Worm (Caenorhabditis elegans) whole organism, late embryonic: ENCODE measurements around the gene fbxa-96.

Experiments used
- ama-1 ChIP-seq: fragments of 150-350 bp; optimal IDR thresholded peaks from 2 replicates; lab custom pipeline; 2014
- ceh-18 ChIP-seq: sonication (generic microtip); optimal IDR thresholded peaks from 2 replicates; lab custom pipeline; 2016; ENCODE audit warnings: missing genetic modification characterization, missing compliant biosample characterization
- ceh-31 ChIP-seq: sonication (generic microtip); optimal IDR thresholded peaks from 2 replicates; lab custom pipeline; 2016; ENCODE audit warnings: missing genetic modification characterization, missing compliant biosample characterization
- ceh-48 ChIP-seq: sonication (generic microtip); optimal IDR thresholded peaks from 2 replicates; lab custom pipeline; 2016; ENCODE audit warnings: missing genetic modification characterization, inconsistent platforms, missing compliant biosample characterization
- ceh-9 ChIP-seq: sonication (generic microtip); optimal IDR thresholded peaks from 2 replicates; lab custom pipeline; 2016; ENCODE audit warnings: mild to moderate bottlenecking, missing genetic modification characterization, inconsistent platforms, missing compliant biosample characterization
- che-1 ChIP-seq: sonication (generic microtip); optimal IDR thresholded peaks from 2 replicates; lab custom pipeline; 2016; ENCODE audit warnings: mild to moderate bottlenecking, missing genetic modification characterization, missing compliant biosample characterization
- elt-4 ChIP-seq: sonication (generic microtip); optimal IDR thresholded peaks from 2 replicates; lab custom pipeline; 2016; ENCODE audit warnings: missing genetic modification characterization, missing compliant biosample characterization
- ets-4 ChIP-seq: sonication (generic microtip); optimal IDR thresholded peaks from 2 replicates; lab custom pipeline; 2016; ENCODE audit warnings: missing genetic modification characterization, missing compliant biosample characterization
- fkh-10 ChIP-seq: fragments of 150-350 bp; optimal IDR thresholded peaks from 2 replicates; lab custom pipeline; 2014; ENCODE audit warnings: missing biosample characterization, missing genetic modification reagents, missing genetic modification characterization
- nhr-232 ChIP-seq: sonication (generic microtip); optimal IDR thresholded peaks from 2 replicates; lab custom pipeline; 2016; ENCODE audit warnings: missing genetic modification characterization, missing compliant biosample characterization
- pqm-1 ChIP-seq: sonication (generic microtip); optimal IDR thresholded peaks from 2 replicates; lab custom pipeline; 2016; ENCODE audit warnings: missing genetic modification characterization, missing compliant biosample characterization
- sdc-2 ChIP-seq: sonication (generic microtip); optimal IDR thresholded peaks from 2 replicates; lab custom pipeline; 2016; ENCODE audit warnings: missing genotype, missing genetic modification characterization, missing compliant biosample characterization
- ttx-3 ChIP-seq: sonication (generic microtip); optimal IDR thresholded peaks from 2 replicates; lab custom pipeline; 2016; ENCODE audit warnings: missing genetic modification reagents, missing genetic modification characterization, missing compliant biosample characterization
- unc-86 ChIP-seq: sonication (generic microtip); optimal IDR thresholded peaks from 2 replicates; lab custom pipeline; 2016; ENCODE audit warnings: missing genetic modification characterization, missing compliant biosample characterization

DNA sequence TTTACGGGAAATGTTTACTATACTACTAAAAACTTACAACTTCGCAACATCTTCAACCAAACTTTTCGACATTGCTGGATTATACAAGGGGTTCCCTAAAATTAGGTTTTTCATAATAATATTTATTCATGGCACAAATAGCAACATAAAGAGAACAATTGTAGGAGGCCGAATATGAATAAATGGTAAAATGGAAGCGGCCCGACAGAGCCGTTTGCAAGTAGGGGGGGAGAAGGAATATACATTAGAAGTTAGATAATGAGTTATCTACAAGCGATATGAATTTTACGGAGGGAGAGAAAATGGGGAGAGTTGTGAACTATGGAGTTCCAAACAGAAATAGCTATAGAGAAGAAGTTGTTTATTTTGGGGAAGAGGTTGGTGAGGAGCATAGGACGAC, at the start of gene fbxa-96:
- no peak for TF ChIP-seq pqm-1 (tag; lab: Kevin White, UChicago)
- no peak for TF ChIP-seq fkh-10 (GFP tag; lab: Kevin White, UChicago)
- TF ChIP-seq che-1 (tag; lab: Kevin White, UChicago), result no peak
- no peak for TF ChIP-seq ets-4 (tag; lab: Kevin White, UChicago)
- no peak for TF ChIP-seq ceh-48 (tag; lab: Kevin White, UChicago)
- no peak for TF ChIP-seq nhr-232
- no peak for TF ChIP-seq ceh-31 (tag; lab: Kevin White, UChicago)
- no peak for TF ChIP-seq ttx-3 (tag; lab: Kevin White, UChicago)
- TF ChIP-seq elt-4 (tag; lab: Kevin White, UChicago), result no peak
- no peak for TF ChIP-seq ceh-18 (tag; lab: Kevin White, UChicago)
- no peak for TF ChIP-seq ama-1 (lab: Kevin White, UChicago)
- TF ChIP-seq sdc-2 (tag; lab: Kevin White, UChicago), result no peak
- no peak for TF ChIP-seq ceh-9 (tag; lab: Kevin White, UChicago)
- TF ChIP-seq unc-86 (tag; lab: Kevin White, UChicago), result no peak
